Worm (Caenorhabditis elegans) whole organism, young adult: ENCODE measurements around the gene daam-1.
A peak's percentile ranks its signal among the peaks of the same experiment; 100 is the strongest.

Source experiments
- B0035.1 ChIP-seq: sonication (generic microtip); optimal IDR thresholded peaks from 2 replicates; lab custom pipeline; 2016; ENCODE audit warnings: missing genetic modification characterization, mild to moderate bottlenecking, missing compliant biosample characterization, missing genotype, missing genetic modification reagents
- C17E4.6 ChIP-seq: fragments of 200-800 bp; sonication (Bioruptor generic); IDR thresholded peaks from 2 replicates; pipeline ENCODE4 v1.3.6; 2022; ENCODE audit warnings: missing genetic modification reagents, missing genetic modification characterization, missing compliant biosample characterization
- F22D6.2 ChIP-seq: sonication (generic microtip); optimal IDR thresholded peaks from 2 replicates; lab custom pipeline; 2016; ENCODE audit warnings: mild to moderate bottlenecking, missing genetic modification characterization, missing compliant biosample characterization
- F52B5.7 ChIP-seq: sonication (generic microtip); optimal IDR thresholded peaks from 2 replicates; lab custom pipeline; 2016; ENCODE audit warnings: mild to moderate bottlenecking, missing genetic modification characterization, missing compliant biosample characterization
- F57A8.1 ChIP-seq: fragments of 200-800 bp; sonication (Bioruptor generic); optimal IDR thresholded peaks from 2 replicates; lab custom pipeline; 2018; ENCODE audit warnings: mild to moderate bottlenecking, missing genetic modification characterization, moderate library complexity, missing compliant biosample characterization
- K12H6.12 ChIP-seq: fragments of 200-800 bp; sonication (Bioruptor generic); optimal IDR thresholded peaks from 2 replicates; lab custom pipeline; 2018; ENCODE audit warnings: mild to moderate bottlenecking, missing genetic modification characterization, missing compliant biosample characterization
- Y67H2A.10 ChIP-seq: fragments of 200-800 bp; sonication (Bioruptor generic); conservative IDR thresholded peaks from 2 replicates; pipeline ENCODE4 v1.3.6; 2022; ENCODE audit warnings: missing genetic modification reagents, missing genetic modification characterization, missing compliant biosample characterization
- athp-1 ChIP-seq: sonication (generic microtip); optimal IDR thresholded peaks from 2 replicates; lab custom pipeline; 2017; ENCODE audit warnings: mild to moderate bottlenecking, missing genetic modification characterization, missing compliant biosample characterization
- attf-3 ChIP-seq: fragments of 200-800 bp; sonication (Bioruptor generic); conservative IDR thresholded peaks from 2 replicates; pipeline ENCODE4 v1.3.6; 2022; ENCODE audit warnings: missing genetic modification reagents, missing genetic modification characterization, missing compliant biosample characterization
- cebp-2 ChIP-seq: fragments of 200-800 bp; sonication (Bioruptor generic); IDR thresholded peaks from 2 replicates; pipeline ENCODE4 v1.3.6; 2022; ENCODE audit warnings: missing genetic modification characterization, missing compliant biosample characterization
- ceh-27 ChIP-seq: fragments of 200-800 bp; sonication (Bioruptor generic); optimal IDR thresholded peaks from 2 replicates; lab custom pipeline; 2018; ENCODE audit warnings: mild to moderate bottlenecking, missing genetic modification characterization, moderate library complexity, missing compliant biosample characterization
- chd-7 ChIP-seq: sonication (generic microtip); optimal IDR thresholded peaks from 2 replicates; lab custom pipeline; 2016; ENCODE audit warnings: mild to moderate bottlenecking, missing genetic modification characterization, moderate library complexity, missing compliant biosample characterization
- dpff-1 ChIP-seq: sonication (generic microtip); optimal IDR thresholded peaks from 2 replicates; lab custom pipeline; 2017; ENCODE audit warnings: mild to moderate bottlenecking, missing genetic modification characterization, missing compliant biosample characterization
- dpl-1 ChIP-seq: fragments of 150-350 bp; optimal IDR thresholded peaks from 2 replicates; lab custom pipeline; 2014; ENCODE audit warnings: missing biosample characterization, missing genetic modification reagents, missing genetic modification characterization
- efl-1 ChIP-seq: fragments of 150-350 bp; optimal IDR thresholded peaks from 2 replicates; lab custom pipeline; 2014; ENCODE audit warnings: missing biosample characterization, missing genetic modification reagents, missing genetic modification characterization
- egrh-3 ChIP-seq: fragments of 200-800 bp; sonication (Bioruptor generic); IDR thresholded peaks from 2 replicates; pipeline ENCODE4 v1.3.6; 2022; ENCODE audit warnings: missing genetic modification reagents, missing genetic modification characterization, missing compliant biosample characterization
- fkh-3 ChIP-seq: sonication (generic microtip); optimal IDR thresholded peaks from 2 replicates; lab custom pipeline; 2016; ENCODE audit warnings: mild to moderate bottlenecking, missing genetic modification characterization, missing compliant biosample characterization
- hmg-1.2 ChIP-seq: fragments of 200-800 bp; sonication (Bioruptor generic); IDR thresholded peaks from 2 replicates; pipeline ENCODE4 v1.3.6; 2022; ENCODE audit warnings: missing genetic modification reagents, missing genetic modification characterization, missing compliant biosample characterization
- lag-1 ChIP-seq: fragments of 200-800 bp; sonication (Bioruptor generic); IDR thresholded peaks from 2 replicates; pipeline ENCODE4 v1.3.6; 2022; ENCODE audit warnings: missing genetic modification reagents, missing genetic modification characterization, missing compliant biosample characterization
- let-526 ChIP-seq: fragments of 200-800 bp; sonication (Bioruptor generic); IDR thresholded peaks from 2 replicates; pipeline ENCODE4 v1.3.6; 2022; ENCODE audit warnings: missing genetic modification reagents, missing genetic modification characterization, missing compliant biosample characterization
- let-607 ChIP-seq, 2 experiments: fragments of 200-800 bp in 1 of 2; sonication (Bioruptor generic) in 1 of 2; sonication (generic microtip) in 1 of 2; optimal IDR thresholded peaks; 2 replicates each; lab custom pipeline; 2016 to 2018; ENCODE audit warnings: mild to moderate bottlenecking in 2 of 2, missing compliant biosample characterization in 2 of 2, missing genetic modification characterization in 2 of 2, moderate library complexity in 2 of 2, missing genotype in 1 of 2
- lsl-1 ChIP-seq: fragments of 200-800 bp; sonication (Bioruptor generic); optimal IDR thresholded peaks from 2 replicates; lab custom pipeline; 2018; ENCODE audit warnings: mild to moderate bottlenecking, missing genetic modification characterization, moderate library complexity, missing compliant biosample characterization
- madf-3 ChIP-seq: fragments of 200-800 bp; sonication (Bioruptor generic); IDR thresholded peaks from 2 replicates; pipeline ENCODE4 v1.3.6; 2022; ENCODE audit warnings: missing genetic modification reagents, missing genetic modification characterization, missing compliant biosample characterization
- madf-6 ChIP-seq: fragments of 200-800 bp; sonication (Bioruptor generic); IDR thresholded peaks from 2 replicates; pipeline ENCODE4 v1.3.6; 2022; ENCODE audit warnings: missing genetic modification reagents, missing genetic modification characterization, missing compliant biosample characterization
- mcd-1 ChIP-seq: fragments of 200-800 bp; sonication (Bioruptor generic); IDR thresholded peaks from 2 replicates; pipeline ENCODE4 v1.3.6; 2022; ENCODE audit warnings: missing genetic modification reagents, missing genetic modification characterization, missing compliant biosample characterization
- nfyb-1 ChIP-seq: fragments of 200-800 bp; sonication (Bioruptor generic); IDR thresholded peaks from 2 replicates; pipeline ENCODE4 v1.3.6; 2022; ENCODE audit warnings: missing genetic modification reagents, missing genetic modification characterization, missing compliant biosample characterization
- rcor-1 ChIP-seq: fragments of 200-800 bp; sonication (Bioruptor generic); IDR thresholded peaks from 2 replicates; pipeline ENCODE4 v1.3.6; 2022; ENCODE audit warnings: missing genetic modification reagents, missing genetic modification characterization, missing compliant biosample characterization
- sdz-38 ChIP-seq: sonication (generic microtip); optimal IDR thresholded peaks from 2 replicates; lab custom pipeline; 2016; ENCODE audit warnings: missing genotype, missing genetic modification characterization, missing compliant biosample characterization
- sea-2 ChIP-seq: fragments of 200-800 bp; sonication (Bioruptor generic); IDR thresholded peaks from 2 replicates; pipeline ENCODE4 v1.3.6; 2022; ENCODE audit warnings: missing genetic modification characterization, missing compliant biosample characterization
- snpc-1.3 ChIP-seq: sonication (generic microtip); optimal IDR thresholded peaks from 2 replicates; lab custom pipeline; 2017; ENCODE audit warnings: missing genetic modification characterization, mild to moderate bottlenecking, missing compliant biosample characterization, antibody characterized with exemption, moderate library complexity, missing genotype, missing genetic modification reagents; ENCODE audit not compliant: insufficient read depth
- snpc-4 ChIP-seq, 5 experiments: fragments of 150-350 bp in 1 of 5; sonication (generic microtip) in 4 of 5; optimal IDR thresholded peaks; 2 replicates each; lab custom pipeline; 2014 to 2018; ENCODE audit warnings: missing genetic modification characterization in 5 of 5, missing biosample characterization in 3 of 5, antibody characterized with exemption in 2 of 5, mild to moderate bottlenecking in 2 of 5, missing compliant biosample characterization in 2 of 5, missing genotype in 2 of 5, moderate library complexity in 2 of 5, missing genetic modification reagents in 1 of 5
- tbp1 ChIP-seq: fragments of 200-800 bp; sonication (Bioruptor generic); optimal IDR thresholded peaks from 2 replicates; lab custom pipeline; 2018; ENCODE audit warnings: mild to moderate bottlenecking, missing genetic modification characterization, missing compliant biosample characterization
- tlf-1 ChIP-seq: fragments of 200-800 bp; sonication (Bioruptor generic); optimal IDR thresholded peaks from 2 replicates; lab custom pipeline; 2018; ENCODE audit warnings: mild to moderate bottlenecking, missing genetic modification characterization, missing compliant biosample characterization
- zfh-2 ChIP-seq: fragments of 200-800 bp; sonication (Bioruptor generic); conservative IDR thresholded peaks from 2 replicates; pipeline ENCODE4 v1.3.6; 2022; ENCODE audit warnings: missing genetic modification reagents, missing genetic modification characterization, missing compliant biosample characterization
- zim-3 ChIP-seq: sonication (generic microtip); optimal IDR thresholded peaks from 2 replicates; lab custom pipeline; 2017; ENCODE audit warnings: mild to moderate bottlenecking, missing genetic modification characterization, moderate library complexity, missing compliant biosample characterization
- ztf-22 ChIP-seq: fragments of 200-800 bp; sonication (Bioruptor generic); optimal IDR thresholded peaks from 2 replicates; lab custom pipeline; 2018; ENCODE audit warnings: mild to moderate bottlenecking, missing genetic modification characterization, moderate library complexity, missing compliant biosample characterization
- ztf-25 ChIP-seq: fragments of 200-800 bp; sonication (Bioruptor generic); IDR thresholded peaks from 2 replicates; pipeline ENCODE4 v1.3.6; 2022; ENCODE audit warnings: missing genetic modification reagents, missing genetic modification characterization, missing compliant biosample characterization
- ztf-28 ChIP-seq: fragments of 200-800 bp; sonication (Bioruptor generic); IDR thresholded peaks from 2 replicates; pipeline ENCODE4 v1.3.6; 2022; ENCODE audit warnings: missing genetic modification reagents, missing genetic modification characterization, missing compliant biosample characterization

daam-1 gene

DNA sequence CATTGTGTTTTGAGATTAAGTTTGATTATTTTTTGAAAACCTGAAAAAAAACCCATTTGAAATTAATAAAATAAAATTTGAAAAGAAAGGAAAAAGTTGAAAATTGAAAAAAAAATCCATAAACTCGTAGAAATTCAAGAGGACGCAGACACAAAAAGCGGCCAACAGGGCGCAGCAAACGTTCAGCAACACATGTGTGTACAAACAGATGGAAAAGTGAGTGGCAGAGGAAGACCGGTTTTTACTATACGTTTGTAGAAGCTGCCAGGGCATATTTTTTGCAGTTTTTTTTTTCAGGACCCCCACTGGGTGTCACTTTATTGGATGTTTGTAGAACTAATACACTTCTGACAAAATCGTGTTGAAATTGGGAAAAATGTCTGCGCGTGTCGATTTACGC, 39.1 kb upstream of the daam-1 start, which contains the start of gene cgp-1:
TSS of gene cgp-1 (minus strand) at position 40 of the 400 bp plus-strand sequence.
- no peak for TF ChIP-seq tbp1 (GFP tag; lab: Kevin White, UChicago)
- no peak for TF ChIP-seq ztf-22
- no peak for TF ChIP-seq snpc-4 (GFP tag; optimal IDR thresholded peaks at IDR 0.05; lab: Kevin White, UChicago)
- TF ChIP-seq snpc-4 (tag; optimal IDR thresholded peaks at IDR 0.05; lab: Kevin White, UChicago): no peak
- peak; percentile 9; the same call in 1 of the 2 replicates for TF ChIP-seq hmg-1.2 (GFP tag; lab: Robert Waterston, UW)
- TF ChIP-seq madf-3 (GFP tag; lab: Robert Waterston, UW): no peak
- peak in 1 of 2 experiments; percentile 11 for TF ChIP-seq let-607 (tag; optimal IDR thresholded peaks at IDR 0.05; lab: Kevin White, UChicago)

DNA sequence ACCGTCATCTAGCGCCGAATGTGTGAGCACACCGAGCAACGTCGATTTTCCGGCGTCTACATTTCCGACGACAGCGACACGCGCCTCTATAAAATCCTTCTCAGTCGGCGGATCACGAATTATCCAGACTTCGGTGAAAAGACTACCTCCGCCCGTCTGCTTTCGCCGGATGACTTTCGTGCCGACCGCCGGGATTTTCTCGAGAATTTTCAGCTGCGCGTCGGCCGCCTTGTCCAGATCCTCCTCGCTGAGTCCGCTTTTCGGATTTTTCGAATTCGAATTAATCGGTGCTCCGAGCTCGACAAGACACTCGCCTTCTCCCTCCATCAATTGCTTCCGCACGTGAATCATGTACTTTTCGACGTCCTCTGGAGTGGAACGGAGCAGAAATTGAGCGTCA, 38.6 kb upstream of the daam-1 start:
- TF ChIP-seq egrh-3 (peak; percentile 25; the same call in 1 of the 2 replicates), madf-6 (GFP tag; lab: Robert Waterston, UW) (no peak), cebp-2 (GFP tag; lab: Robert Waterston, UW) (0 out of 2 replicates have a peak, but pooled peaks have one; percentile 52), zfh-2 (GFP tag; lab: Robert Waterston, UW) (peak; percentile 86)
- TF ChIP-seq, all 124 proteins: peak for 3

DNA sequence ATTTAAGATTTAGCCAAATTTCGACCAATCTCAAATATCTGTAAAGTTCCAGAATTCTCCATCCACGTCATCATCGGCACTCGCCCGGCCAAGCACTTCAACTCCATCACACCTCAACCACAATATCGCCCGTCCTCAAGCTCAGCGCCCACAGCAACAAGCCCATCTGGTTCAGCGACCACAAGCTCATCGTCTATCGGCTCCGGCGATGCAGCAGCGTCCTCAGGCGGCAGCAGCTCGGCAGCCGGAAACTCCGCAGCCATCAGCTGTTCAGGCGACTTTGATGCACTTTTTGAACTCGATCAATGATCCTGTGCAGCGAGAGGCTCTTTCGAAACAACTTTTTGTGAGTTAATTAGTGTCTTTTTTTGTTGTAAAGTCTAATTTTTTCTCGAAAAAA, 33.7 kb upstream of the daam-1 start:
- TF ChIP-seq egrh-3 (peak; percentile 84), zim-3 (tag; lab: Kevin White, UChicago) (peak; percentile 28), mcd-1 (peak; percentile 22; the same call in 1 of the 2 replicates), dpff-1 (no peak), Y67H2A.10 (GFP tag; lab: Robert Waterston, UW) (no peak), zfh-2 (GFP tag; lab: Robert Waterston, UW) (peak; percentile 90), chd-7 (tag; lab: Kevin White, UChicago) (peak; percentile 32), tlf-1 (GFP tag; lab: Kevin White, UChicago) (no peak), ztf-25 (GFP tag; lab: Robert Waterston, UW) (0 out of 2 replicates have a peak, but pooled peaks have one; percentile 15), madf-3 (GFP tag; lab: Robert Waterston, UW) (0 out of 2 replicates have a peak, but pooled peaks have one; percentile 25), F52B5.7 (tag; lab: Kevin White, UChicago) (peak; percentile 31), cebp-2 (GFP tag; lab: Robert Waterston, UW) (peak; percentile 85; the same call in 1 of the 2 replicates), ztf-28 (peak; percentile 34; the same call in 1 of the 2 replicates)

DNA sequence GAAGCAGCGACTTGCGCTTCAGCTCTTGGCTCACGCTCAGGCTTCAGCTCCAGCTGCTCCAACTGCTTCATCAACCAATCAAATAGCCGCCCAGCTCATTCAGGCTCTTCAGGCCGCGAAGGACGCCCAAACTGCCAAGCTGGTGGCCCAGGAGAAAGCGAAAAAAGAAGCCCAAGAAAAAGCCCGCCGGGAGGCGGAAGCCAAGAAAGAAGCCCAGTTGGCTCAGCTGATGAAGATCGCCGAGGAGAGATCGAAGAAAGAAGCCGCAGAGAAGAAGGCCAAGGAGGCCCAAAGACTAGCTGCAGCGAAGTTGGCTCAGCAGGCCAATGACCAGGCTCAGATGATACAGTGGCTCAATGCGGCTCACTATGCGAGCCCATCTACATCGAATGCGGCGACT, 32.6 kb upstream of the daam-1 start:
- no peak for TF ChIP-seq C17E4.6 (GFP tag; lab: Robert Waterston, UW)
- no peak for TF ChIP-seq mcd-1
- peak; percentile 72 for TF ChIP-seq zfh-2 (GFP tag; lab: Robert Waterston, UW)
- TF ChIP-seq egrh-3: peak; percentile 37; the same call in 1 of the 2 replicates
- peak; percentile 9 for TF ChIP-seq fkh-3
- TF ChIP-seq sea-2: 0 out of 2 replicates have a peak, but pooled peaks have one; percentile 8

DNA sequence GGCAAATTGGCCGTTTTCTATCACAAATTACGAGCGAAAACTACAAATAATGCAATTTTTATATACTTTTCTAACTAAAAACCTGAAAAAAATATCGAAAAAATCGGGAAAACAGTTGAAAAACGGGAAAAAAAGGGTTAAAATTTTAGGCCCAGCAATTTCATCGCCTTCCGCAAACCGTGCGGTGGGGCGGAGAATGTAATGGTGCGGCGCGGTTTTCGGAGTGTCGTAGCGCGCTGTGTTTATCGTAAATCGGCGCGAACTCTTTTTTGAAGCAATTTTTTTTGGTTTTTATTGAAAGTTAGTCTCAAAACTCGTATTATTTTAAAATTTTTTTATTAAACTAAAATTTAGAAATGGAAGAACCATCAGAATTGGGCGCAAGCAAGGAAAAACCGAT, 20.8 kb upstream of the daam-1 start, which contains the start of gene picd-1:
TSS of gene picd-1 (plus strand) at position 352 of the 400 bp plus-strand sequence.
- TF ChIP-seq let-526 (GFP tag; lab: Robert Waterston, UW): no peak
- TF ChIP-seq tbp1 (GFP tag; lab: Kevin White, UChicago): peak; percentile 24
- TF ChIP-seq nfyb-1 (GFP tag; lab: Robert Waterston, UW): 0 out of 2 replicates have a peak, but pooled peaks have one; percentile 46
- no peak for TF ChIP-seq snpc-4 (GFP tag; optimal IDR thresholded peaks at IDR 0.05; lab: Kevin White, UChicago)
- TF ChIP-seq snpc-4 (tag; optimal IDR thresholded peaks at IDR 0.05; lab: Kevin White, UChicago): peak in 2 of 4 experiments; percentile 54 to 71
- no peak for TF ChIP-seq lag-1 (GFP tag; lab: Robert Waterston, UW)
- TF ChIP-seq B0035.1 (tag; lab: Kevin White, UChicago): no peak
- peak; percentile 3 for TF ChIP-seq lsl-1
- TF ChIP-seq hmg-1.2 (GFP tag; lab: Robert Waterston, UW): peak; percentile 21; the same call in 1 of the 2 replicates
- no peak for TF ChIP-seq athp-1 (tag; lab: Kevin White, UChicago)
- peak; percentile 29 for TF ChIP-seq K12H6.12 (tag; lab: Kevin White, UChicago)
- TF ChIP-seq ceh-27 (GFP tag; lab: Kevin White, UChicago): peak; percentile 24
- TF ChIP-seq snpc-1.3 (tag; lab: Kevin White, UChicago): peak; percentile 63
- peak; percentile 28; the same call in 1 of the 2 replicates for TF ChIP-seq rcor-1
- TF ChIP-seq attf-3: peak; percentile 99
- no peak for TF ChIP-seq chd-7 (tag; lab: Kevin White, UChicago)
- peak; percentile 68 for TF ChIP-seq efl-1 (GFP tag; lab: Kevin White, UChicago)
- TF ChIP-seq F57A8.1 (GFP tag; lab: Kevin White, UChicago): no peak
- peak; percentile 22; the same call in 1 of the 2 replicates for TF ChIP-seq madf-6 (GFP tag; lab: Robert Waterston, UW)
- TF ChIP-seq F22D6.2 (tag; lab: Kevin White, UChicago): no peak
- no peak for TF ChIP-seq sdz-38 (tag; lab: Kevin White, UChicago)
- peak; percentile 45 for TF ChIP-seq dpl-1
